Fruit fly (Drosophila melanogaster): Measurements from ENCODE around the gene CG7208.

CG7208 gene

DNA sequence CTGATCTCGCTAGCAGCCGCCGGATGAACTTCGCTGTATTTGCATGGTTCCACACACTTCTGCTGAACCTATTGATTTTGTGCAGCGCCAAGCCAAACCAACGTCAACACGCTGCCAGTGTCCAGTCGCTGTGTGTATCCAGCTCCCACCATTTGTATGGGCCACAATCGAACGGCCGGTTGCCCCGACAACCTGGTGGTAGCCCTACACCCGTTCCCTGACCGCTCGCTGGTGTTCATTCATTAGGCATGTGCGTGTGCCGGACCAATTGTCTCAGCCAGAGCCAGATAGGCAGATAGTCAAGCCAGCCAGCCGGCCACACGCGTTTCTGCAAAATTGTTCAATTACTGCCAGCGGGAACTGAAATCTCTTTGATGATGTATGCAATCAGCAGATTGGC is 6.4 kb upstream of the CG7208 start, which contains the start of gene CG14313:
TSS of gene CG14313 (minus strand) at position 101 of the 400 bp plus-strand sequence.
- TF ChIP-seq h (GFP tag; optimal IDR thresholded peaks at IDR 0.05) (no peak), dmrt93B (GFP tag; optimal IDR thresholded peaks at IDR 0.05) (no peak), N (GFP tag; optimal IDR thresholded peaks at IDR 0.05) (no peak), jim (GFP tag; optimal IDR thresholded peaks at IDR 0.05) (no peak), woc (GFP tag; optimal IDR thresholded peaks at IDR 0.05) (no peak), dl (GFP tag; optimal IDR thresholded peaks at IDR 0.05; ENCODE audit: insufficient read depth in 1 of 2, partially characterized antibody in 2 of 2) (no peak), rgr (GFP tag; optimal IDR thresholded peaks at IDR 0.05) (no peak), sv (GFP tag; optimal IDR thresholded peaks at IDR 0.05) (no peak), psq (GFP tag; optimal IDR thresholded peaks at IDR 0.05) (no peak)

DNA sequence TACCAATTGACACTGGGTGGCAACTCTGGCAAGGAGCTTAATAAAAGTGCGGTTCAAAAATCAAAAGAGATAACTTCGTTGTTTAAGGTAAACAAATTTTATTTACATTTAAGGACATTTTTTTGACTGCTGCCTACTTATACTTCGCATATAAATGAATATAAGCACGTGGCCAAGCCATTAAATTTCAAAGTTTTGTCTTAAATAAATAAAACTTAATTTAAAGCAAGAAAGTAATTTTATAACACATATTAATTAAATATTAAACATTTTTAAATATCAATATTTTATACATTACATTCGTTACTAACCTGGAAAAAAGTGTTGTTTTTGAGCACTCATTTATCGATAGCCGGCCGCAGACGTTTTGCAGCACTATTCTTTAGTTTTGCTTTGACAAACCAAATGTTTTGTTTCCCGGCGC is 3.2 kb upstream of the CG7208 start, which contains the start of the genes CG12321 and MED17:
TSS of gene CG12321 (minus strand) at position 6 of the 424 bp plus-strand sequence.
TSS of gene MED17 (plus strand) at position 371 of the 424 bp plus-strand sequence.
- TF ChIP-seq Myc (optimal IDR thresholded peaks at IDR 0.05) (peak; percentile 73), CG9705 (GFP tag; optimal IDR thresholded peaks at IDR 0.05) (peak; percentile 76), dl (GFP tag; optimal IDR thresholded peaks at IDR 0.05; ENCODE audit: insufficient read depth in 1 of 2, partially characterized antibody in 2 of 2) (no peak), fru (GFP tag; optimal IDR thresholded peaks at IDR 0.05) (peak; percentile 79), HLH106 (tag; optimal IDR thresholded peaks at IDR 0.05) (peak; percentile 87), GATAd (GFP tag; optimal IDR thresholded peaks at IDR 0.05) (peak; percentile 34), Abd-B (GFP tag; optimal IDR thresholded peaks at IDR 0.05) (no peak), lola (GFP tag; optimal IDR thresholded peaks at IDR 0.05) (no peak), CrebA (GFP tag; optimal IDR thresholded peaks at IDR 0.05; ENCODE audit: borderline replicate concordance) (no peak), N (GFP tag; optimal IDR thresholded peaks at IDR 0.05) (no peak), foxo (GFP tag; optimal IDR thresholded peaks at IDR 0.05) (peak in 1 of 2 experiments; percentile 88), rgr (GFP tag; optimal IDR thresholded peaks at IDR 0.05) (peak; percentile 94), Sp1 (GFP tag; optimal IDR thresholded peaks at IDR 0.05) (peak; percentile 84), Vsx2 (GFP tag; optimal IDR thresholded peaks at IDR 0.05; ENCODE audit: partially characterized antibody) (no peak), h (GFP tag; optimal IDR thresholded peaks at IDR 0.05) (peak; percentile 61), jim (GFP tag; optimal IDR thresholded peaks at IDR 0.05) (no peak), Mio (GFP tag; optimal IDR thresholded peaks at IDR 0.05) (peak; percentile 28), Dfd (GFP tag; optimal IDR thresholded peaks at IDR 0.05) (no peak), pan (optimal IDR thresholded peaks at IDR 0.05) (no peak), dmrt93B (GFP tag; optimal IDR thresholded peaks at IDR 0.05) (peak; percentile 88), OdsH (GFP tag; optimal IDR thresholded peaks at IDR 0.05) (peak; percentile 82), Rel (GFP tag; optimal IDR thresholded peaks at IDR 0.05) (no peak), Rel (tag; optimal IDR thresholded peaks at IDR 0.05) (peak; percentile 18), sage (GFP tag; optimal IDR thresholded peaks at IDR 0.05) (no peak), tai (GFP tag; optimal IDR thresholded peaks at IDR 0.05) (no peak), Hr83 (GFP tag; optimal IDR thresholded peaks at IDR 0.05; ENCODE audit: poor library complexity, severe bottlenecking) (peak; percentile 47), sv (GFP tag; optimal IDR thresholded peaks at IDR 0.05) (peak; percentile 91), usp (GFP tag; optimal IDR thresholded peaks at IDR 0.05) (no peak), CG32264 (GFP tag; optimal IDR thresholded peaks at IDR 0.05) (peak; percentile 0), br (GFP tag; optimal IDR thresholded peaks at IDR 0.05) (peak; percentile 67), brk (GFP tag; optimal IDR thresholded peaks at IDR 0.05) (no peak), ey (GFP tag; optimal IDR thresholded peaks at IDR 0.05) (peak; percentile 73), Jra (GFP tag; optimal IDR thresholded peaks at IDR 0.05) (no peak), woc (GFP tag; optimal IDR thresholded peaks at IDR 0.05) (peak; percentile 70), Dif (GFP tag; optimal IDR thresholded peaks at IDR 0.05; ENCODE audit: partially characterized antibody) (no peak), Hr78 (GFP tag; optimal IDR thresholded peaks at IDR 0.05) (no peak), dsf (GFP tag; optimal IDR thresholded peaks at IDR 0.05; ENCODE audit: borderline replicate concordance) (peak; percentile 65), Hnf4 (GFP tag; optimal IDR thresholded peaks at IDR 0.05) (no peak), psq (GFP tag; optimal IDR thresholded peaks at IDR 0.05) (peak; percentile 90)
